Fruit fly (Drosophila melanogaster): ENCODE data around the gene Rnf11.
A peak's percentile ranks its signal among the peaks of the same experiment; 100 is the strongest.

The Rnf11 gene

dm6 chr4:314672-315266, at the start of gene Rnf11 (continued):
- TF ChIP-seq CG2199 (GFP tag; IDR thresholded peaks at IDR 0.05) (peak; percentile 51; the same call in 1 of the 3 replicates), cas (GFP tag; IDR thresholded peaks at IDR 0.05) (no peak), stc (GFP tag; IDR thresholded peaks at IDR 0.05) (no peak), twi (tag; optimal IDR thresholded peaks at IDR 0.05) (peak; percentile 1), CG7786 (GFP tag; optimal IDR thresholded peaks at IDR 0.05) (no peak), CG31365 (tag; optimal IDR thresholded peaks at IDR 0.05) (no peak), hth (optimal IDR thresholded peaks at IDR 0.05) (no peak), CG4282 (GFP tag; optimal IDR thresholded peaks at IDR 0.05) (no peak), al (GFP tag; IDR thresholded peaks at IDR 0.05) (no peak), vvl (GFP tag; IDR thresholded peaks at IDR 0.05) (peak; percentile 67; the same call in 1 of the 2 replicates), bsh (GFP tag; optimal IDR thresholded peaks at IDR 0.05) (peak in 1 of 2 experiments; percentile 18), Abd-B (GFP tag; optimal IDR thresholded peaks at IDR 0.05) (no peak), ara (GFP tag; IDR thresholded peaks at IDR 0.05) (no peak), Hr78 (GFP tag; optimal IDR thresholded peaks at IDR 0.05) (peak in 1 of 2 experiments; percentile 34), Doc2 (GFP tag; IDR thresholded peaks at IDR 0.05) (no peak), CG34422 (GFP tag; IDR thresholded peaks at IDR 0.05) (no peak), CG7357 (GFP tag; IDR thresholded peaks at IDR 0.05) (peak; percentile 99), CG17802 (tag; optimal IDR thresholded peaks at IDR 0.05) (peak; percentile 97), lmd (GFP tag; IDR thresholded peaks at IDR 0.05) (no peak), HmgZ (tag; optimal IDR thresholded peaks at IDR 0.05) (peak; percentile 12), gem (tag; optimal IDR thresholded peaks at IDR 0.05) (peak; percentile 8), luna (GFP tag; optimal IDR thresholded peaks at IDR 0.05) (no peak), caup (GFP tag; optimal IDR thresholded peaks at IDR 0.05; ENCODE audit: severe bottlenecking) (no peak), CG12942 (GFP tag; optimal IDR thresholded peaks at IDR 0.05) (peak; percentile 7), CG6175 (GFP tag; IDR thresholded peaks at IDR 0.05) (no peak), gfzf (GFP tag; optimal IDR thresholded peaks at IDR 0.05) (peak; percentile 57), CG10431 (GFP tag; optimal IDR thresholded peaks at IDR 0.05) (peak; percentile 35), CG6254 (GFP tag; optimal IDR thresholded peaks at IDR 0.05) (no peak), nerfin-1 (tag; optimal IDR thresholded peaks at IDR 0.05) (no peak), CG13894 (tag; optimal IDR thresholded peaks at IDR 0.05) (peak; percentile 9), CG1602 (GFP tag; optimal IDR thresholded peaks at IDR 0.05) (peak; percentile 26), Oaz (GFP tag; IDR thresholded peaks at IDR 0.05) (no peak), Dek (tag; optimal IDR thresholded peaks at IDR 0.05) (no peak), CG2129 (GFP tag; IDR thresholded peaks at IDR 0.05; ENCODE audit: partially characterized antibody) (no peak), sqz (GFP tag; optimal IDR thresholded peaks at IDR 0.05) (no peak), B-H1 (GFP tag; IDR thresholded peaks at IDR 0.05) (no peak), slou (GFP tag; optimal IDR thresholded peaks at IDR 0.05) (no peak), CG13775 (GFP tag; optimal IDR thresholded peaks at IDR 0.05) (no peak), CG42726 (GFP tag; IDR thresholded peaks at IDR 0.05; ENCODE audit: partially characterized antibody) (no peak), CG13424 (tag; optimal IDR thresholded peaks at IDR 0.05) (no peak), emc (GFP tag; optimal IDR thresholded peaks at IDR 0.05) (no peak), mam (GFP tag; optimal IDR thresholded peaks at IDR 0.05) (peak; percentile 9), CG4820 (GFP tag; optimal IDR thresholded peaks at IDR 0.05) (peak; percentile 11), ERR (GFP tag; optimal IDR thresholded peaks at IDR 0.05) (no peak), CoRest (tag; optimal IDR thresholded peaks at IDR 0.05) (peak; percentile 36), Ssrp (tag; optimal IDR thresholded peaks at IDR 0.05) (peak; percentile 15), br (optimal IDR thresholded peaks at IDR 0.05) (no peak), CG12155 (GFP tag; optimal IDR thresholded peaks at IDR 0.05) (no peak), fd3F (GFP tag; optimal IDR thresholded peaks at IDR 0.05) (no peak), CG11085 (GFP tag; IDR thresholded peaks at IDR 0.05) (no peak), HLHmδ (GFP tag; optimal IDR thresholded peaks at IDR 0.05) (no peak)
